Worm (Caenorhabditis elegans) whole organism, late embryonic: ENCODE results near the gene hrde-1.

Experiments used
- hlh-30 ChIP-seq: sonication (generic microtip); optimal IDR thresholded peaks from 2 replicates; lab custom pipeline; 2017; ENCODE audit warnings: antibody characterized with exemption, missing genetic modification characterization, missing compliant biosample characterization; ENCODE audit not compliant: insufficient read depth
- unc-86 ChIP-seq: sonication (generic microtip); optimal IDR thresholded peaks from 2 replicates; lab custom pipeline; 2016; ENCODE audit warnings: missing genetic modification characterization, missing compliant biosample characterization

DNA sequence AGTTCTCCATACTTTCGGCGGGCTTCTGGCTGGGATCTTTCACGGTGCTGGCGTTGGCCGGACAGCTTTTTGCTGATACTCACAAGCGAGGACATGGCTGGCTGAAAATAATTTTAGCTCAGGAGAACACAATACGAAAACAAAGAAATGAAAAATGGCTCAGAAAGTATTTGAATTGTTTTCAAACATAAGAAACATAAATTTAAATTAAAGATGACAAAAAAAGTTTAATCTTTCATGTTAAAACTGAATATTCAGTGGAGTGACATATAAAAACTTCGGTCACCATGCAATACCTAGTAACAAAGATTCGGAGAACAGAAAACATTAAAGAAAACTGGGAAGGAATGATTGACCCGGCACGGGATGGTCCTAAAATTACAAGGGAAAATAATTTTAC is 2.6 kb upstream of the hrde-1 start, which contains the start of gene C16C10.2:
- no peak for TF ChIP-seq hlh-30 (tag; lab: Kevin White, UChicago)
- no peak for TF ChIP-seq unc-86
